Worm (Caenorhabditis elegans): ENCODE measurements around the gene H23N18.6.
A peak's percentile ranks its signal among the peaks of the same experiment; 100 is the strongest.

The H23N18.6 gene

DNA sequence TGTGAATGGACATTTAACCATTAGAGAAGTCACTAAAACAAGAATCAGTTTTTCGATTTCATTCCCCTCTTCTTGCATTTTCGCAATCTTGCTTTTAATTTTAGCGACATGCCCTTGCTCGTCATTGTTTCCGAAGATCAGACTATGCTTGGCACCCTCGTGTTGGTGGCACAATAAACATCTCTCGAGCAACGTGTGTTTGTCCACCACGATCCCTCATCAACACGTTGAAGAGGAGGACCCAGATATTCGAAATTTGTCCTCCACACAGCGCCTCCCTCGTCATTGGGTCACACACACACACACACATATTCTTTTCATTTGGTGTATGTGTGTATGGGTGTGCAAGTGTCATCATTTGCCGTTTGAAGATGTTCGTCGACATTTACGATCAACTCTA lies 49.5 kb downstream of the H23N18.6 start, which contains the start of gene srd-32:
Gene srd-32, plus strand, starts transcription at position 301 of the 400 bp plus-strand sequence.
- TF ChIP-seq egl-27 (tag; optimal IDR thresholded peaks at IDR 0.05) (no peak), nhr-28 (tag; optimal IDR thresholded peaks at IDR 0.05) (no peak), madf-5 (GFP tag; IDR thresholded peaks at IDR 0.05) (no peak), madf-9 (GFP tag; conservative IDR thresholded peaks at IDR 0.05) (no peak), ztf-11 (tag; optimal IDR thresholded peaks at IDR 0.05) (no peak), nhr-237 (tag; optimal IDR thresholded peaks at IDR 0.05) (no peak), daf-8 (GFP tag; IDR thresholded peaks at IDR 0.05) (no peak), mxl-3 (GFP tag; optimal IDR thresholded peaks at IDR 0.05) (peak; percentile 39), vab-7 (GFP tag; IDR thresholded peaks at IDR 0.05) (no peak)

DNA sequence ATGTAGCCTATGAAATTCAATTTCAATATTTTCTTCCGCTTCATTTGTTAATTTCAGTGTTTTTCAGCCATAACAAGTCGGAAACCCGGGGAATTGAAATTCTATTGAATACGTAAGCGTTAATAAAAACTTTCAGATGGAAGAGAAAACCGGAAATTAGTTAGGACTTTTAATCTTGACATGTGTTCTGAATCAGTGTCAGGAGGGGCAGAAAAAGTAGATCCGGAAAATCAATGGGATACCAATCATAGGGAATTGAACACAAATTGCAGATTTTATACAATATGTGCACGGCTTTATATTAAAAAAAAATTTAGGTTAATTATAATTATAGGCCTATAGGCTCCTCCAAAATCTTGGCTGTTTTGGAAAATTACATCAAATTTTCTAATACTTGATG lies 50.5 kb downstream of the H23N18.6 start:
- no peak for TF ChIP-seq lim-7 (GFP tag; IDR thresholded peaks at IDR 0.05)

Data from whole organism, L4 larva.